Fruit fly (Drosophila melanogaster): ENCODE measurements around the gene Rala.

- TF ChIP-seq tup (GFP tag; optimal IDR thresholded peaks at IDR 0.05) (no peak), kah (GFP tag; optimal IDR thresholded peaks at IDR 0.05) (no peak), CG2120 (GFP tag; optimal IDR thresholded peaks at IDR 0.05) (no peak), Blimp-1 (GFP tag; optimal IDR thresholded peaks at IDR 0.05) (peak; percentile 46), HLH4C (GFP tag; IDR thresholded peaks at IDR 0.05; ENCODE audit: partially characterized antibody) (no peak), E2f1 (GFP tag; IDR thresholded peaks at IDR 0.05) (no peak), fu2 (GFP tag; optimal IDR thresholded peaks at IDR 0.05) (no peak)
Measured at dm6 chrX:3722975-3723374, 3.5 kb upstream of the Rala start.
